Worm (Caenorhabditis elegans) whole organism, midembryonic: ENCODE measurements around the gene sru-25.

Experiments
- T22C8.4 ChIP-seq: fragments of 200-800 bp; sonication (Bioruptor generic); IDR thresholded peaks from 2 replicates; pipeline ENCODE4 v1.3.6; 2022; ENCODE audit warnings: missing genetic modification characterization, missing compliant biosample characterization
- flt-1 ChIP-seq: fragments of 200-800 bp; sonication (Bioruptor generic); IDR thresholded peaks from 2 replicates; pipeline ENCODE4 v1.3.6; 2022; ENCODE audit warnings: missing genetic modification characterization, missing compliant biosample characterization
- med-1 ChIP-seq: sonication (generic microtip); optimal IDR thresholded peaks from 2 replicates; lab custom pipeline; 2017; ENCODE audit warnings: missing genetic modification characterization, mild to moderate bottlenecking, missing compliant biosample characterization, antibody characterized with exemption, missing genetic modification reagents; ENCODE audit not compliant: insufficient read depth
- ztf-23 ChIP-seq: fragments of 200-800 bp; sonication (Bioruptor generic); IDR thresholded peaks from 2 replicates; pipeline ENCODE4 v1.3.6; 2022; ENCODE audit warnings: missing genetic modification reagents, missing genetic modification characterization, missing compliant biosample characterization
- ztf-29 ChIP-seq: fragments of 200-800 bp; sonication (Bioruptor generic); IDR thresholded peaks from 2 replicates; pipeline ENCODE4 v1.3.6; 2022; ENCODE audit warnings: missing genetic modification reagents, missing genetic modification characterization, missing compliant biosample characterization

DNA sequence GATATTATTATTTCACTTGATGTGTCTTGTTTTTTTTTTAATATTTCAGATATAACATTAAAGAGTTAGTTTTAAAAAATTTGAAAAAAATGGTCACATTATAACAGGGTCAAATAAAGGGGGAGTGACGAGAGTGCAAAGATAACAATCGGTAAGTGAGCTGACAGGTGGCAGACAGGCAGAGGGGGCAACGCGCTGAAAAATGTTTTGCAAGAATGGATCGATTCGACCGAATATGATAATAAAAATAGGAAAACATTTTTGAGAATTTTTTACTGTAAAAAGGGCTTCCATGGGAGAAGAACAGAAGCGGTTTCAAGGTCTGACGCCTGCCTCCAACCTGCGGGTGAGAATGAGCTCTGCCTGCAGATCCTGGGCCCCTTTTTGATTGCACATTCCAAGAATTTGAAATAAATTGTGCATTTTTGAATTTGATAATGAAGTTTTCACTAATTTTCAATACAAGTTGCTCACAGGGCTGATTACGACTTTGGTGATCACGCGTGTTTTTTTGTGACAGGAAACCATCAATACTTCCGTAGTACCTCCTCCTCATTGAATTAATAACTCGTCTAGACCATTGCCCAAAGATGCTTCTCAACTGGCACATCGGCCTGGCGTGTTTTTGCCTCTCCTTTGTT lies 25.5 kb upstream of the sru-25 start, which contains the start of the genes ugt-29 and srx-5:
- TF ChIP-seq med-1 (GFP tag; lab: Kevin White, UChicago) = no peak
- TF ChIP-seq flt-1 (GFP tag; lab: Robert Waterston, UW) = no peak
- TF ChIP-seq ztf-29 (GFP tag; lab: Robert Waterston, UW) = no peak
- TF ChIP-seq T22C8.4 = no peak
- TF ChIP-seq ztf-23 (GFP tag; lab: Robert Waterston, UW) = no peak
